Worm (Caenorhabditis elegans): ENCODE results near the gene K04G7.1.

K04G7.1 gene

ce11 chrIII:7184022-7184421 is 21.5 kb downstream of the K04G7.1 start, which contains the start of gene yju-2 (continued):
- TF ChIP-seq nhr-47 (tag; optimal IDR thresholded peaks at IDR 0.05): peak; percentile 61
- peak; percentile 59 for TF ChIP-seq lin-14 (GFP tag; optimal IDR thresholded peaks at IDR 0.05)
- peak; percentile 63 for TF ChIP-seq blmp-1 (tag; optimal IDR thresholded peaks at IDR 0.05)
- TF ChIP-seq Y116A8C.19 (tag; optimal IDR thresholded peaks at IDR 0.05; ENCODE audit: borderline replicate concordance): no peak
- TF ChIP-seq aha-1 (tag; optimal IDR thresholded peaks at IDR 0.05): no peak
- TF ChIP-seq lsy-2 (tag; optimal IDR thresholded peaks at IDR 0.05): peak; percentile 64 to 90
- TF ChIP-seq ceh-90 (tag; optimal IDR thresholded peaks at IDR 0.05): no peak
- peak; percentile 33 for TF ChIP-seq hpl-2 (GFP tag; optimal IDR thresholded peaks at IDR 0.05)
- peak; percentile 30 for TF ChIP-seq nhr-19 (GFP tag; conservative IDR thresholded peaks at IDR 0.05)
- TF ChIP-seq sup-37 (GFP tag; optimal IDR thresholded peaks at IDR 0.05): no peak
- TF ChIP-seq nhr-237 (tag; optimal IDR thresholded peaks at IDR 0.05): peak; percentile 51
- TF ChIP-seq mep-1 (tag; optimal IDR thresholded peaks at IDR 0.05): peak; percentile 47
- TF ChIP-seq fkh-8 (tag; optimal IDR thresholded peaks at IDR 0.05): peak; percentile 33
- no peak for TF ChIP-seq mab-9 (GFP tag; IDR thresholded peaks at IDR 0.05)
- no peak for TF ChIP-seq nhr-11 (tag; optimal IDR thresholded peaks at IDR 0.05)
- no peak for TF ChIP-seq unc-130 (tag; optimal IDR thresholded peaks at IDR 0.05)
- no peak for TF ChIP-seq zip-4 (GFP tag; optimal IDR thresholded peaks at IDR 0.05)
- peak; percentile 13 for TF ChIP-seq tbx-2 (tag; optimal IDR thresholded peaks at IDR 0.05)
- peak; percentile 54 for TF ChIP-seq xbp-1 (tag; optimal IDR thresholded peaks at IDR 0.05)
- TF ChIP-seq efl-3 (GFP tag; optimal IDR thresholded peaks at IDR 0.05): no peak
- no peak for TF ChIP-seq lin-39 (tag; optimal IDR thresholded peaks at IDR 0.05)
- peak in 1 of 2 experiments; percentile 57 for TF ChIP-seq egl-27 (tag; optimal IDR thresholded peaks at IDR 0.05)
- peak; percentile 28 for TF ChIP-seq ztf-4 (tag; optimal IDR thresholded peaks at IDR 0.05)
- peak; percentile 74 to 83 for TF ChIP-seq efl-1 (optimal IDR thresholded peaks at IDR 0.05)
- TF ChIP-seq efl-1 (GFP tag; optimal IDR thresholded peaks at IDR 0.05 in 1 of 2): peak; percentile 63 to 95
- no peak for TF ChIP-seq pax-3 (tag; optimal IDR thresholded peaks at IDR 0.05)
- TF ChIP-seq irx-1 (tag; optimal IDR thresholded peaks at IDR 0.05): no peak
- no peak for TF ChIP-seq ceh-63 (GFP tag; optimal IDR thresholded peaks at IDR 0.05)
- peak; percentile 41 for TF ChIP-seq nhr-90 (tag; optimal IDR thresholded peaks at IDR 0.05; ENCODE audit: poor library complexity)
- peak; percentile 78 for TF ChIP-seq C16A3.4 (tag; optimal IDR thresholded peaks at IDR 0.05)
- peak; percentile 45 for TF ChIP-seq F16B12.6 (tag; optimal IDR thresholded peaks at IDR 0.05)

ce11 chrIII:7185473-7185872 is 23.0 kb downstream of the K04G7.1 start, which contains the start of gene F37C12.14:
Gene F37C12.14 (minus strand): TSS chrIII:7185573.
- no peak for TF ChIP-seq zip-4 (GFP tag; optimal IDR thresholded peaks at IDR 0.05)
- no peak for TF ChIP-seq blmp-1 (tag; optimal IDR thresholded peaks at IDR 0.05)
- TF ChIP-seq egl-13 (tag; optimal IDR thresholded peaks at IDR 0.05): no peak
- no peak for TF ChIP-seq pag-3 (tag; optimal IDR thresholded peaks at IDR 0.05; ENCODE audit: borderline replicate concordance, insufficient read depth)
- no peak for TF ChIP-seq mep-1 (tag; optimal IDR thresholded peaks at IDR 0.05)
- no peak for TF ChIP-seq Y116A8C.19 (tag; optimal IDR thresholded peaks at IDR 0.05; ENCODE audit: borderline replicate concordance)
- TF ChIP-seq ceh-8 (GFP tag; optimal IDR thresholded peaks at IDR 0.05): no peak
- no peak for TF ChIP-seq lin-35 (GFP tag; optimal IDR thresholded peaks at IDR 0.05)
- no peak for TF ChIP-seq vab-15 (tag; optimal IDR thresholded peaks at IDR 0.05)
- no peak for TF ChIP-seq nhr-90 (tag; optimal IDR thresholded peaks at IDR 0.05; ENCODE audit: poor library complexity)
- no peak for TF ChIP-seq dsc-1 (tag; optimal IDR thresholded peaks at IDR 0.05)
- TF ChIP-seq efl-1 (optimal IDR thresholded peaks at IDR 0.05): no peak
- TF ChIP-seq efl-1 (GFP tag; optimal IDR thresholded peaks at IDR 0.05 in 1 of 2): no peak

DNA sequence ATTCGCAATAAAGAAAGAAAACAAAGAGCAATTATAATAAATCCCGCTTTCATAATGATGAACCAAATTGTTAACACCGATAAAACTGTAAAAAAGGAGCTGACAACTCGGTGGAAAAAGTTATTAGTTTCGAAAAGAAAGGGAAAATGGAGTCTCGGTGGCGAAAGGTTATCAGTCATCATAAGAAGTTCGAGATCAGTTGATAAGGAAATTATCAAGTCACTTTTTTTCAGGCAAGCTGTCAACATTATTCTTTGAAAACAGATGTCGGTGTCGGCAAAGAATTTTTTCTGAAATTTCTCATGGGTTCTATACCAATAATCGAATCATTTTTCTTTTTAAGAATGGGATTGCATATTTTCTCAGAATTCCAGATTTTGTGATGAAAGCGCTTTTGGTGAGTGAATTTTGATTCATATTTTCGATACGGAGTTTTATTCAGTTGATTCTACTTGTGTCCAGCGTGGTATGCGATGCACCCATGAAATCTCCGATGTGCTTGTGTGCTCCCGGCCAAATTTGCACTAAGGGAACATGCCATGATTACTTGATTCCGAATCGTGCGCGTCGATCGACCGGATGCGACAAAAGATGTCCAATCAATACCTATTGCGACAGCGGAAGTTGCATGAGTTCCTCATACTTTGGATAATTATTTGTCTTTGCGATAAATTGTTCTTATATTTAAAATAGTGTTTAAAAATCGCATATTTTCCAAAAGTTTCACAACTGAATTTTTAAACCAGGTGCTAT is 26.0 kb downstream of the K04G7.1 start, which contains the start of the genes F37C12.21 and F37C12.10:
F37C12.21 (plus strand) TSS at position 58 of the 753 bp plus-strand sequence.
F37C12.10 (minus strand) TSS at position 85 of the 753 bp plus-strand sequence.
- TF ChIP-seq lsy-2 (tag; optimal IDR thresholded peaks at IDR 0.05) (peak in 1 of 2 experiments; percentile 5), xbp-1 (tag; optimal IDR thresholded peaks at IDR 0.05) (no peak), isw-1 (GFP tag; IDR thresholded peaks at IDR 0.05) (no peak), elt-2 (tag; optimal IDR thresholded peaks at IDR 0.05) (peak; percentile 37), pax-3 (tag; optimal IDR thresholded peaks at IDR 0.05) (no peak), efl-1 (optimal IDR thresholded peaks at IDR 0.05) (no peak), efl-1 (GFP tag; optimal IDR thresholded peaks at IDR 0.05 in 1 of 2) (peak in 1 of 2 experiments; percentile 14), nhr-84 (tag; optimal IDR thresholded peaks at IDR 0.05) (no peak)

Data from whole organism, L1 larva.